Fruit fly (Drosophila melanogaster): ENCODE results near the gene Atxn7.

The Atxn7 gene

DNA sequence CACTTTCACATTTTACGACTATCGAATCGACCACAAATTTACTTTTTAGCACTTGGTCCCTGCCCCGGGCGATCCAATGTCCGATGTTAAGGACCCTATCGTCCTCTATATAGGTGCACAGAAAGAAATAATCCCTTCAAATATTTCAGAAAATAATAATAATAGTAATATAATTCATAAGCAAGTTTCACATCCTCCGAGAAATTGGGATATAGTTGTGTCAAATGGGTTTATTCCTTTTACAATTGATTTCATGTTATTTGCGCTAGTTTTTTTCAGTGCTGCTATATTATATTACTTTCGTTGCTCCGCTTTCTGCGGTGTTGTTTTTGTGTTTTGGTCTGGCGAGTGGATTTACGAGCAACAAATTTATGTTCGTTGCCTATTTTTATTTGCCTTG is 27.2 kb upstream of the Atxn7 start (continued):
- peak; percentile 66 for TF ChIP-seq CG11504 (tag; optimal IDR thresholded peaks at IDR 0.05)
- TF ChIP-seq CG9797 (GFP tag; optimal IDR thresholded peaks at IDR 0.05): no peak
- TF ChIP-seq CG3847 (GFP tag; IDR thresholded peaks at IDR 0.05): peak; percentile 53
- TF ChIP-seq Asciz (GFP tag; optimal IDR thresholded peaks at IDR 0.05): no peak
- TF ChIP-seq Adf1 (GFP tag; IDR thresholded peaks at IDR 0.05): no peak
- TF ChIP-seq CG12659 (GFP tag; optimal IDR thresholded peaks at IDR 0.05): peak; percentile 24
- no peak for TF ChIP-seq CG11247 (GFP tag; IDR thresholded peaks at IDR 0.05)
- TF ChIP-seq Sox100B (GFP tag; optimal IDR thresholded peaks at IDR 0.05): no peak
- TF ChIP-seq BEAF-32 (GFP tag; optimal IDR thresholded peaks at IDR 0.05): no peak
- TF ChIP-seq sens (GFP tag): no peak
- no peak for TF ChIP-seq CG10979 (tag; optimal IDR thresholded peaks at IDR 0.05)
- TF ChIP-seq Dip2 (GFP tag; IDR thresholded peaks at IDR 0.05): no peak
- TF ChIP-seq ind (GFP tag; optimal IDR thresholded peaks at IDR 0.05): peak; percentile 19
- no peak for TF ChIP-seq Elba2 (GFP tag; optimal IDR thresholded peaks at IDR 0.05)
- TF ChIP-seq nmo (GFP tag; optimal IDR thresholded peaks at IDR 0.05): peak; percentile 24
- no peak for TF ChIP-seq Gsc (GFP tag; IDR thresholded peaks at IDR 0.05)
- no peak for TF ChIP-seq CG8281 (tag; optimal IDR thresholded peaks at IDR 0.05)
- TF ChIP-seq Scr (GFP tag; IDR thresholded peaks at IDR 0.05; ENCODE audit: partially characterized antibody): no peak
- no peak for TF ChIP-seq Doc2 (GFP tag; IDR thresholded peaks at IDR 0.05)
- TF ChIP-seq seq (GFP tag; IDR thresholded peaks at IDR 0.05): no peak
- peak; percentile 14 for TF ChIP-seq CG10267 (tag; optimal IDR thresholded peaks at IDR 0.05)
- no peak for TF ChIP-seq chinmo (GFP tag; IDR thresholded peaks at IDR 0.05; ENCODE audit: partially characterized antibody)
- TF ChIP-seq CG15269 (tag; optimal IDR thresholded peaks at IDR 0.05): peak; percentile 57
- no peak for TF ChIP-seq Lim3 (GFP tag; IDR thresholded peaks at IDR 0.05)
- no peak for TF ChIP-seq CG3995 (GFP tag; optimal IDR thresholded peaks at IDR 0.05)
- no peak for TF ChIP-seq CG1602 (GFP tag; optimal IDR thresholded peaks at IDR 0.05)
- TF ChIP-seq B-H2 (GFP tag; optimal IDR thresholded peaks at IDR 0.05): peak; percentile 46
- no peak for TF ChIP-seq MTF-1 (GFP tag; optimal IDR thresholded peaks at IDR 0.05; ENCODE audit: borderline replicate concordance)
- peak; percentile 42 for TF ChIP-seq scrt (GFP tag; optimal IDR thresholded peaks at IDR 0.05)
- no peak for TF ChIP-seq Ada2b (GFP tag; IDR thresholded peaks at IDR 0.05)
- TF ChIP-seq Tbp (GFP tag; optimal IDR thresholded peaks at IDR 0.05): no peak
- no peak for TF ChIP-seq run (tag; optimal IDR thresholded peaks at IDR 0.05)
- TF ChIP-seq zfh2 (GFP tag; optimal IDR thresholded peaks at IDR 0.05): no peak
- no peak for TF ChIP-seq bowl (GFP tag; IDR thresholded peaks at IDR 0.05)
- TF ChIP-seq prd (optimal IDR thresholded peaks at IDR 0.05): no peak
- peak; percentile 56; the same call in 2 of the 3 replicates for TF ChIP-seq prd (GFP tag; IDR thresholded peaks at IDR 0.05)
- TF ChIP-seq Myb (GFP tag; optimal IDR thresholded peaks at IDR 0.05): no peak
- TF ChIP-seq Usf (GFP tag; optimal IDR thresholded peaks at IDR 0.05): no peak
- no peak for TF ChIP-seq dan (GFP tag; IDR thresholded peaks at IDR 0.05)
- TF ChIP-seq CG7963 (GFP tag; IDR thresholded peaks at IDR 0.05; ENCODE audit: partially characterized antibody): no peak
- TF ChIP-seq br (optimal IDR thresholded peaks at IDR 0.05): no peak
- no peak for TF ChIP-seq CG11085 (GFP tag; IDR thresholded peaks at IDR 0.05)
- no peak for TF ChIP-seq twi (tag; optimal IDR thresholded peaks at IDR 0.05)
- no peak for TF ChIP-seq bab2 (GFP tag; optimal IDR thresholded peaks at IDR 0.05)
- TF ChIP-seq CG11695 (GFP tag; IDR thresholded peaks at IDR 0.05): 0 out of 3 replicates have a peak, but pooled peaks have one; percentile 41
- no peak for TF ChIP-seq H15 (GFP tag; IDR thresholded peaks at IDR 0.05)
- no peak for TF ChIP-seq Mes4 (GFP tag; optimal IDR thresholded peaks at IDR 0.05)
- peak; percentile 15 for TF ChIP-seq BtbVII (GFP tag; optimal IDR thresholded peaks at IDR 0.05)
- no peak for TF ChIP-seq slp2 (GFP tag; optimal IDR thresholded peaks at IDR 0.05)
- TF ChIP-seq Eip74EF (GFP tag; optimal IDR thresholded peaks at IDR 0.05): no peak
- TF ChIP-seq MESR4 (GFP tag; optimal IDR thresholded peaks at IDR 0.05): no peak
- TF ChIP-seq CG1529 (GFP tag; optimal IDR thresholded peaks at IDR 0.05): no peak

Data from whole organism, embryonic.